Worm (Caenorhabditis elegans): ENCODE measurements around the gene Y70C5A.2.

Y70C5A.2 gene

DNA sequence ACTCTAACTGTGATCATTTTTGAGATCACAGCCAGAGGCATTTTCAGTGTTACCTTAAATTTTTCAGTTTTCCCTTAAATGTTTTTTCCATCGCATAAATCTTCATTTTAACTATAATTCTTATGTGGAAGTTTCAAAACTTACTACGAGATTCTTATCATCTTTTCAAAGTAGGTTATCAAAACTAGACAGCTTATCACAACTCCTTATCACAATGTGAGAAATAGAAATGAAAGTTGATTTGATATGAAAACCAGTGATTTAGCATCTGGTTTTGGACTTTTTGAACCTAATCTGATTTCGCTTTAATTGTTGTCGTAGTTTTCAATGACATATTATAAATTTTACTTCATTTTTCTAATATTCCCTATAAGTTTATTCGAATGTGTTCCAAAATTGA is 12.9 kb upstream of the Y70C5A.2 start, which contains the start of gene mltn-11:
mltn-11 (plus strand) TSS at position 276 of the 400 bp plus-strand sequence.
- no peak for TF ChIP-seq unc-62 (GFP tag; optimal IDR thresholded peaks at IDR 0.05)

- no peak for TF ChIP-seq unc-62 (GFP tag; optimal IDR thresholded peaks at IDR 0.05)
Measured at ce11 chrV:16629600-16629999, 6.6 kb upstream of the Y70C5A.2 start, which contains the start of gene srd-21. Gene srd-21, plus strand, starts transcription at chrV:16629900.

ce11 chrV:16628991-16629390 is 6.0 kb upstream of the Y70C5A.2 start, which contains the start of gene W06G6.2:
Gene W06G6.2, plus strand, starts transcription at chrV:16629291.
- no peak for TF ChIP-seq unc-62 (GFP tag; optimal IDR thresholded peaks at IDR 0.05)

DNA sequence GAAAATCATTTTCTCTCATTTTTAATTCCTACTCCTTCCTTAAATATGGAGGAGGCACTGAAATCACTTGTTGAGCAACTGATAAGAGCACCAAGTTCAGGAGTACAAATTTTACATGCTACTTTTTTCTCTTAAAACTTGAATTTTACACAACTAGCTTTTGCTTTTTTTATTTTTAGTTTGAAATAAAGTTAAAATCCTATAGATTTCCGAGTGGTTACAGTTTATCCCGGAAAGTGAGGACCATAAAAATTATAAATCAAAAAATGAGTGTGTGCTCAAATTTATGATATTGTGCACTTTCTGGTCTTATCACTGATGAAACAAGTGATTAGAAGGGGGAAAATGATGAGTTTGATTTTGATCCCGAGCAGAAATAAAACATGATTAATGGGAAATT is 5.0 kb upstream of the Y70C5A.2 start, which contains the start of gene oac-53:
oac-53 (minus strand) TSS at position 9 of the 400 bp plus-strand sequence.
- TF ChIP-seq unc-62 (GFP tag; optimal IDR thresholded peaks at IDR 0.05): no peak

DNA sequence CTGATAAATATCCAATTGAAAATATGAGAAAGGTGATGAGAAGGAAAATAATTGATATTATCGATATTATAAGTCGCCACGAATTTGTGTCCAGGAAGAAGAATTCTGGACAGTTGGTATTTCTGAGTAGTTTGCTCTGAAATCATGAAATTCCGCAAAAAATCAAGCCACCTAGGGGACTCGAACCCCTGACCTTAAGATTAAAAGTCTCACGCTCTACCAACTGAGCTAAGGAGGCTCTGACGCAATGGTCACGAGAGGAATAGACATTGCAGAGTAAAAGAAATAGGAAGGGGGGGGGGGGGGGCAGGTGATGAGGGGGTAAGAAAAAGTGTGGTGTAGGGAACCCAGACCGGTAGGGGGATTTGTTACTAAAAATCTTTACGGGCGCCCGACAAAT is 1.1 kb downstream of the Y70C5A.2 start:
- TF ChIP-seq unc-62 (GFP tag; optimal IDR thresholded peaks at IDR 0.05): no peak

ce11 chrV:16620874-16621273 is 2.1 kb downstream of the Y70C5A.2 start, which contains the start of gene Y70C5A.3:
Gene Y70C5A.3, minus strand, starts transcription at chrV:16620923.
- TF ChIP-seq unc-62 (GFP tag; optimal IDR thresholded peaks at IDR 0.05): no peak

DNA sequence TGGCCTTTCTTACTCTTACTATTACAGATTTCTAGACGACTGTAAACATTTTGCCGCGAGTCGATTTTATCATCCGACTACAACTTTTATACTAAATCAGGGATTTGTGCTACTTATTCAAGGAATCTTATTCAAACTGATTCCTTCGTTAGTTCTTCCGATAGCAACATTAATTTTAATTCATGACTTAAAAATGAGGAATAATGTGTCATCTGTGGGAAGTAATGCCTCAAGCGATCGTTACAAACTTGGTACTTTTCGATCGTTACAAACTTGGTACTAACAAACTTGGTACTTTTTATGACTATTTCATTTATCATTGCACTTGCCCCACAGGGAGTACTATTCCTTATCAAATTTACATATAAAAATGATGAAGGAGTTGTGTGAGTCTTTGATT is 5.5 kb downstream of the Y70C5A.2 start, which contains the start of gene Y70C5A.4:
Y70C5A.4 (plus strand) TSS at position 301 of the 400 bp plus-strand sequence.
- no peak for TF ChIP-seq unc-62 (GFP tag; optimal IDR thresholded peaks at IDR 0.05)

DNA sequence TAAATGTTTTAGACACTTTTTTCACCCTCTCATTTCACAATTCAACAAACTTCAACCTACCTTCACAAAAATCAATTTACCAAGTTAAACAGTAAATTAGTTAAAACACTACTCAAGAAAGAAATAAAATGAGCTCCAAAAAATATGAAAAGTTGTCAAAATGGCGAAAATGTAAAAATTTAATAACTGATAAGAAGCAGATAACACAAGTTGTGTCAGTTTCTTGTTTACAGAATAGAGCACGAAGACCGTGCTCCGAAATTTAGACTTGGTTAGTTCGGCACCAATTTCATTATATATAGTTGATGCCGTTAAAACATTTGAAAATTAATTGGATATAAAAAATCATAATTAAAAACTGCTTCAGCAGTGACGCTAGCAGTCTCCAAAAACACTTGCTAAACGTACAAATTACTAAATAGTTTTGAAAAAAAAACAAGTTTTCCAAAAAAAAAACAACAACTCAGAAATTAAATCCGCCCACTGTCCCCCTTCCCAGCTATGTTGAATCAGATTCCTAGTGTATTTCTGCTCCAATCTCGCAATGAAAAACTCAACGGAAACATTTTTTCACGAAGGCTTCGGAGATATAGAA is 12.1 kb downstream of the Y70C5A.2 start, which contains the start of gene srw-54:
srw-54 (plus strand) TSS at position 545 of the 595 bp plus-strand sequence.
- TF ChIP-seq unc-62 (GFP tag; optimal IDR thresholded peaks at IDR 0.05): no peak

DNA sequence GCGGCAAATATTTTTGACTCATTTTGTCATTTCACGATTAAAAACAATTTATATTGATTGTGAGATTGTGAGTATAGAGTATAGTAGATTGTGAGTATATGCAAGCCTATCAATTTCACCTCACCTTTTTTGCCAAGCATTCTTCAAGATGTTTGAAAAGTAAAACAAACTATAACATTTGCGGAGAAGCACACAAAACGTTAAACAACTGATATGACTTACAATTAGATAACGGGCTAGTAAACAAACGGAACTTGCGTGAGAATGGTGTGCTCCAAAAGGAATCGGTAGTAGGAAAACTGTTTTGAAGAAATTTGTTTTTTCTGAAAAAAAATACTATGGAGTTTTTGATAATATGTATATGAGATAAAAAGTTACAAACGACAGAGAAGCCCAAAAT is 12.9 kb downstream of the Y70C5A.2 start:
- no peak for TF ChIP-seq unc-62 (GFP tag; optimal IDR thresholded peaks at IDR 0.05)

ce11 chrV:16608478-16608877 is 14.5 kb downstream of the Y70C5A.2 start:
- no peak for TF ChIP-seq unc-62 (GFP tag; optimal IDR thresholded peaks at IDR 0.05)

DNA sequence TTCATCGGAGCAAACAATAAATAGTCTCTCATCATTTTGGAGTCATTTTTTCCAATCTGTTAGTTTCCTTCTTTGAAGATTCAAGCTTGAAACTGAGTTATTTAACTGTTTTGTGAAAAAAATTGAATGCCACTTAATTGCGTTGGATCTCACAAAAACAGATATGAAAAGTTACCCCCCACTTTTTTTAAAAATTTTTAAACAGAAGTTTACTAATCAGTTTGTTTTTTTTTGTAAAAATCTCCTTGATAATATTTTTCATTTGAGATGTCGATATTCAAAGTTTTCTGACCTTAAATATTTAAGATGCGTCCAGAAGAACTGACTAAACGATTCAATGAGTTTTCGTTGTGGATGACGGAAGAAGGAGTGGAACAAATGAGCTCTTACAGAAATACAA is 16.7 kb downstream of the Y70C5A.2 start, which contains the start of gene Y32B12C.1:
Y32B12C.1 (plus strand) TSS at position 301 of the 400 bp plus-strand sequence.
- no peak for TF ChIP-seq unc-62 (GFP tag; optimal IDR thresholded peaks at IDR 0.05)

- no peak for TF ChIP-seq unc-62 (GFP tag; optimal IDR thresholded peaks at IDR 0.05)
Measured at ce11 chrV:16605463-16605862, 17.5 kb downstream of the Y70C5A.2 start.

DNA sequence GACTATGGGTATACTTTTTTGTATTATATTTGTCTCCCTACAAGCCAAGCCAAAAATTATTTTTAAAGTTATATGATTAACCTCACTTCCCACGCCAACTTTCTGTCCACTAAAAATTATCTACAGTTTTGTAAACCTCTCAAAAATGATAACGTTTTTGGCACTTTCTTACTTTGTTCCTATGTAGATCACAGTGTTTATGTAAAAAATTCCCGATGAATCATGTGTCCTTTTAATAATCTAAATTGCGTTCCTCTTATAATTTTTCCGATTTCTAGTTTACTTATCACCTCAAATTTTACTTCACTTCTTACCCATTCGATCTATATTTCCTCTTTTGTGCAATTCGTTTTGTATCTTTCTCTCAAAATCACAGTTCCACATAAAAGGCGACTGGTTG is 18.7 kb downstream of the Y70C5A.2 start:
- TF ChIP-seq unc-62 (GFP tag; optimal IDR thresholded peaks at IDR 0.05): no peak

ce11 chrV:16603102-16603501 is 19.9 kb downstream of the Y70C5A.2 start, which contains the start of gene T03E6.8:
Gene T03E6.8, minus strand, starts transcription at chrV:16603202.
- no peak for TF ChIP-seq unc-62 (GFP tag; optimal IDR thresholded peaks at IDR 0.05)

ce11 chrV:16600623-16601022 is 22.4 kb downstream of the Y70C5A.2 start, which contains the start of gene T03E6.9:
Gene T03E6.9, minus strand, starts transcription at chrV:16600723.
- TF ChIP-seq unc-62 (GFP tag; optimal IDR thresholded peaks at IDR 0.05): no peak

DNA sequence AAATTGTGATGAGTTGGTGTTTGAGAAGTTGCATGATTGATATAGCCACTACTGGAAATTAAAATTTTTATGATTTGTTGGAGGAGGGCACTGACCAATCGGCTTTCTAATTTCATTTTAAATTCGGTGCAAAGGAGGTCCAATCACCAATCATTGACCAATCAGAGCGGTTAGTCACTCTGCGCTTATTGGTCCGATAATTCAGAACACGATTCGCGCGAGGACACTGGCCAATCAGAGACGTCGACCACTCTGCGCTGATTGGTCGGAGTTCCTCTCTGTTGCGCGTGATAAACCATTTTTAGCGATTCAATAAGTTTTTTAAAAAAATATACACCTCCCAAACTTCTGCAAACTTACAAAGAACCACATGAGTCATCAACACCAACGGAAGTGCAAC is 23.2 kb downstream of the Y70C5A.2 start:
- no peak for TF ChIP-seq unc-62 (GFP tag; optimal IDR thresholded peaks at IDR 0.05)

- no peak for TF ChIP-seq unc-62 (GFP tag; optimal IDR thresholded peaks at IDR 0.05)
Measured at ce11 chrV:16598437-16598836, 24.6 kb downstream of the Y70C5A.2 start.

Measured in whole organism, dauer.